Fruit fly (Drosophila melanogaster) whole organism, wandering third instar larva: ENCODE results near the gene Sbf.

Source experiments
- Abd-B ChIP-seq: fragments of >200 bp; optimal IDR thresholded peaks from 2 replicates; lab custom pipeline; 2017; ENCODE audit warnings: missing biosample characterization, missing genetic modification characterization
- Myc ChIP-seq: fragments of >200 bp; optimal IDR thresholded peaks from 2 replicates; lab custom pipeline; 2017
- Vsx2 ChIP-seq: fragments of 200-300, 225-300 bp; sonication (Bioruptor generic); optimal IDR thresholded peaks from 2 replicates; lab custom pipeline; 2018; ENCODE audit warnings: missing biosample characterization, missing genetic modification characterization; ENCODE audit not compliant: partially characterized antibody
- fru ChIP-seq: fragments of 200-800 bp; sonication (Bioruptor generic); optimal IDR thresholded peaks from 3 replicates; lab custom pipeline; 2016; ENCODE audit warnings: missing biosample characterization, mild to moderate bottlenecking, missing genetic modification characterization
- h ChIP-seq: fragments of 200-800 bp; sonication (Bioruptor generic); optimal IDR thresholded peaks from 3 replicates; lab custom pipeline; 2016; ENCODE audit warnings: missing biosample characterization, mild to moderate bottlenecking, missing genetic modification characterization
- jim ChIP-seq: fragments of 175-275, 200-325 bp; sonication (Bioruptor generic); optimal IDR thresholded peaks from 2 replicates; lab custom pipeline; 2016; ENCODE audit warnings: missing biosample characterization, mild to moderate bottlenecking, missing genetic modification characterization
- lola ChIP-seq: fragments of >200 bp; optimal IDR thresholded peaks from 2 replicates; lab custom pipeline; 2017; ENCODE audit warnings: missing biosample characterization, missing genetic modification characterization
- pan ChIP-seq: fragments of >200 bp; optimal IDR thresholded peaks from 2 replicates; lab custom pipeline; 2017
- psq ChIP-seq: fragments of 200-800 bp; sonication (Bioruptor generic); optimal IDR thresholded peaks from 3 replicates; lab custom pipeline; 2017; ENCODE audit warnings: missing biosample characterization, mild to moderate bottlenecking, missing genetic modification characterization, moderate library complexity
- tai ChIP-seq: sonication (Bioruptor generic); optimal IDR thresholded peaks from 2 replicates; lab custom pipeline; 2016; ENCODE audit warnings: missing biosample characterization, missing genetic modification characterization
- usp ChIP-seq: fragments of >200 bp; optimal IDR thresholded peaks from 2 replicates; lab custom pipeline; 2017; ENCODE audit warnings: missing biosample characterization, missing genetic modification characterization
- woc ChIP-seq: sonication (Bioruptor generic); optimal IDR thresholded peaks from 2 replicates; lab custom pipeline; 2016; ENCODE audit warnings: missing biosample characterization, mild to moderate bottlenecking, missing genetic modification characterization

dm6 chr3R:11759185-11759731 lies 37.5 kb downstream of the Sbf start:
- no peak for TF ChIP-seq woc (GFP tag; lab: Kevin White, UChicago)
- no peak for TF ChIP-seq psq
- TF ChIP-seq pan (lab: Kevin White, UChicago), result no peak
- no peak for TF ChIP-seq Abd-B (GFP tag; lab: Kevin White, UChicago)
- no peak for TF ChIP-seq usp (GFP tag; lab: Kevin White, UChicago)
- no peak for TF ChIP-seq h (GFP tag; lab: Kevin White, UChicago)
- no peak for TF ChIP-seq lola (GFP tag; lab: Kevin White, UChicago)
- no peak for TF ChIP-seq Myc
- no peak for TF ChIP-seq fru (GFP tag; lab: Kevin White, UChicago)
- TF ChIP-seq Vsx2 (GFP tag; lab: Kevin White, UChicago), result no peak
- no peak for TF ChIP-seq tai (GFP tag; lab: Kevin White, UChicago)
- no peak for TF ChIP-seq jim (GFP tag; lab: Kevin White, UChicago)
